Worm (Caenorhabditis elegans) whole organism, midembryonic: ENCODE results near the gene tag-250.

Experiments
- T22C8.4 ChIP-seq: fragments of 200-800 bp; sonication (Bioruptor generic); IDR thresholded peaks from 2 replicates; pipeline ENCODE4 v1.3.6; 2022; ENCODE audit warnings: missing genetic modification characterization, missing compliant biosample characterization
- cog-1 ChIP-seq: sonication (generic microtip); optimal IDR thresholded peaks from 2 replicates; lab custom pipeline; 2016; ENCODE audit warnings: missing genetic modification characterization, missing compliant biosample characterization
- flt-1 ChIP-seq: fragments of 200-800 bp; sonication (Bioruptor generic); IDR thresholded peaks from 2 replicates; pipeline ENCODE4 v1.3.6; 2022; ENCODE audit warnings: missing genetic modification characterization, missing compliant biosample characterization
- klf-2 ChIP-seq: fragments of 200-800 bp; sonication (Bioruptor generic); conservative IDR thresholded peaks from 2 replicates; pipeline ENCODE4 v1.3.6; 2022; ENCODE audit warnings: missing genetic modification reagents, missing genetic modification characterization, missing compliant biosample characterization
- ref-1 ChIP-seq: fragments of 200-800 bp; sonication (Bioruptor generic); conservative IDR thresholded peaks from 2 replicates; pipeline ENCODE4 v1.3.6; 2022; ENCODE audit warnings: missing genetic modification reagents, missing genetic modification characterization, missing compliant biosample characterization
- tab-1 ChIP-seq: fragments of 200-800 bp; sonication (Bioruptor generic); IDR thresholded peaks from 2 replicates; pipeline ENCODE4 v1.3.6; 2022; ENCODE audit warnings: missing genetic modification characterization, missing compliant biosample characterization
- ztf-29 ChIP-seq: fragments of 200-800 bp; sonication (Bioruptor generic); IDR thresholded peaks from 2 replicates; pipeline ENCODE4 v1.3.6; 2022; ENCODE audit warnings: missing genetic modification reagents, missing genetic modification characterization, missing compliant biosample characterization

DNA sequence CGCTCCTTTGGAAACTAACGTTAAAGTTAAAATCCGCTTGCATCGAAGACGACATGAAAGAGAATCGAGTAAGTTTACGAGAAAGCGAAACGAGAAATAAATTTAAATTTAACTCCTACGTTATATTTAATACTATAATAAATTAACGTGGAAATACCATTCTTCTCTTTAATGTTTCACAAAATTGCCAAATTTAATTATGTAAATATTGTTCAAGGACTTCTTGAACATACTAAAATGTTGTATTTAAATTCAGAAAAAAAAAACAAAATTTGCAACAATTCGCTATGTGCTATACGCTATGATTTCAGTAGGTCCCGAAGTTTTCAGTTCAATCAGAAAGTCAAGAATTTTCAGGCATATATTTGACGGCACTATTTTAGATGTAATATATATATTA lies 27.8 kb downstream of the tag-250 start, which contains the start of gene ZK688.10:
- TF ChIP-seq ztf-29 (no peak), klf-2 (no peak), tab-1 (GFP tag; lab: Robert Waterston, UW) (no peak), cog-1 (tag; lab: Kevin White, UChicago) (no peak), ref-1 (GFP tag; lab: Robert Waterston, UW) (no peak), T22C8.4 (no peak), flt-1 (no peak)
